Worm (Caenorhabditis elegans) whole organism, late embryonic: Measurements from ENCODE around the gene T27D12.1.

ENCODE experiments used
- Y22D7AL.16 ChIP-seq: sonication (generic microtip); optimal IDR thresholded peaks from 2 replicates; lab custom pipeline; 2016; ENCODE audit warnings: missing genetic modification characterization, missing compliant biosample characterization
- ahr-1 ChIP-seq: sonication (generic microtip); optimal IDR thresholded peaks from 2 replicates; lab custom pipeline; 2016; ENCODE audit warnings: missing genetic modification characterization, missing compliant biosample characterization
- ceh-48 ChIP-seq: sonication (generic microtip); optimal IDR thresholded peaks from 2 replicates; lab custom pipeline; 2016; ENCODE audit warnings: missing genetic modification characterization, inconsistent platforms, missing compliant biosample characterization
- fkh-10 ChIP-seq: fragments of 150-350 bp; optimal IDR thresholded peaks from 2 replicates; lab custom pipeline; 2014; ENCODE audit warnings: missing biosample characterization, missing genetic modification reagents, missing genetic modification characterization
- fkh-6 ChIP-seq: sonication (generic microtip); optimal IDR thresholded peaks from 2 replicates; lab custom pipeline; 2016; ENCODE audit warnings: missing genetic modification characterization, missing compliant biosample characterization
- nhr-11 ChIP-seq: fragments of 150-350 bp; optimal IDR thresholded peaks from 2 replicates; lab custom pipeline; 2014; ENCODE audit warnings: missing biosample characterization, missing genetic modification characterization
- nhr-232 ChIP-seq: sonication (generic microtip); optimal IDR thresholded peaks from 2 replicates; lab custom pipeline; 2016; ENCODE audit warnings: missing genetic modification characterization, missing compliant biosample characterization
- pha-4 ChIP-seq: fragments of 150-350 bp; optimal IDR thresholded peaks from 2 replicates; lab custom pipeline; 2018; ENCODE audit warnings: missing biosample characterization, missing genetic modification reagents, missing genetic modification characterization
- sox-2 ChIP-seq: fragments of 200-800 bp; sonication (Bioruptor generic); IDR thresholded peaks from 2 replicates; pipeline ENCODE4 v1.3.6; 2022; ENCODE audit warnings: missing genetic modification reagents, missing genetic modification characterization, missing compliant biosample characterization

DNA sequence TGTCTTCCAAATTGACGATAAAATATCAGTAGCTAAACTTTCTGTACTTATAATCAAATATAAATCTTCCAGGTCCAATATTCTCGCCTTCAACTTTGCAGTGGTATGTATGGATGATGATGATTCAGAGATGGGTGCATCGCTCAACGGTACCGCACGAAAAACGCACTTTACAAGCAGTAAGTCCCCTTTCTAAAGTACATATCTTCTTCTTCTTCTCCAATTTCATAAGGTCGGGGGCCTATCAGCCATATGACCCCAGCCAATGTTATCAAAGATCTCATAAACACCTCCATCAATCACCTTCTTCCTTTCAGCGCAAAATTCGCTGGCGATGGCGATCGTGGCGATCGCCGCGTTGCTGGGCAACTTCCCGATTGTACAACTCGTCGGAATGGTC is 1.0 kb downstream of the T27D12.1 start:
- TF ChIP-seq fkh-6 (tag; lab: Kevin White, UChicago) (no peak), Y22D7AL.16 (tag; lab: Kevin White, UChicago) (no peak), nhr-11 (tag; lab: Kevin White, UChicago) (no peak), sox-2 (no peak), pha-4 (no peak), ceh-48 (tag; lab: Kevin White, UChicago) (no peak), ahr-1 (tag; lab: Kevin White, UChicago) (no peak), nhr-232 (tag; lab: Kevin White, UChicago) (no peak), fkh-10 (GFP tag; lab: Kevin White, UChicago) (no peak)
